Worm (Caenorhabditis elegans) whole organism, late embryonic: ENCODE measurements around the gene skr-14.
A peak's percentile ranks its signal among the peaks of the same experiment; 100 is the strongest.

Experiments
- C08G9.2 ChIP-seq: sonication (generic microtip); optimal IDR thresholded peaks from 2 replicates; lab custom pipeline; 2016; ENCODE audit warnings: mild to moderate bottlenecking, missing genetic modification characterization, moderate library complexity, missing compliant biosample characterization
- K02D7.2 ChIP-seq: sonication (generic microtip); optimal IDR thresholded peaks from 2 replicates; lab custom pipeline; 2017; ENCODE audit warnings: mild to moderate bottlenecking, missing genetic modification characterization, missing compliant biosample characterization
- T23F11.4 ChIP-seq: fragments of 200-800 bp; sonication (Bioruptor generic); optimal IDR thresholded peaks from 2 replicates; lab custom pipeline; 2018; ENCODE audit warnings: mild to moderate bottlenecking, missing genetic modification characterization, missing compliant biosample characterization
- ama-1 ChIP-seq: fragments of 150-350 bp; optimal IDR thresholded peaks from 2 replicates; lab custom pipeline; 2014
- ceh-14 ChIP-seq: sonication (generic microtip); optimal IDR thresholded peaks from 2 replicates; lab custom pipeline; 2016; ENCODE audit warnings: missing genotype, missing genetic modification characterization, missing compliant biosample characterization
- ceh-30 ChIP-seq: fragments of 150-350 bp; optimal IDR thresholded peaks from 2 replicates; lab custom pipeline; 2014; ENCODE audit warnings: missing biosample characterization, missing genetic modification characterization
- ceh-31 ChIP-seq: sonication (generic microtip); optimal IDR thresholded peaks from 2 replicates; lab custom pipeline; 2016; ENCODE audit warnings: missing genetic modification characterization, missing compliant biosample characterization
- ceh-48 ChIP-seq: sonication (generic microtip); optimal IDR thresholded peaks from 2 replicates; lab custom pipeline; 2016; ENCODE audit warnings: missing genetic modification characterization, inconsistent platforms, missing compliant biosample characterization
- ceh-9 ChIP-seq: sonication (generic microtip); optimal IDR thresholded peaks from 2 replicates; lab custom pipeline; 2016; ENCODE audit warnings: mild to moderate bottlenecking, missing genetic modification characterization, inconsistent platforms, missing compliant biosample characterization
- elt-2 ChIP-seq: sonication (generic microtip); optimal IDR thresholded peaks from 2 replicates; lab custom pipeline; 2016; ENCODE audit warnings: missing genetic modification reagents, missing genetic modification characterization, missing compliant biosample characterization
- elt-4 ChIP-seq: sonication (generic microtip); optimal IDR thresholded peaks from 2 replicates; lab custom pipeline; 2016; ENCODE audit warnings: missing genetic modification characterization, missing compliant biosample characterization
- ets-4 ChIP-seq: sonication (generic microtip); optimal IDR thresholded peaks from 2 replicates; lab custom pipeline; 2016; ENCODE audit warnings: missing genetic modification characterization, missing compliant biosample characterization
- eyg-1 ChIP-seq: sonication (generic microtip); optimal IDR thresholded peaks from 2 replicates; lab custom pipeline; 2016; ENCODE audit warnings: missing genotype, missing genetic modification characterization, missing compliant biosample characterization
- fkh-6 ChIP-seq: sonication (generic microtip); optimal IDR thresholded peaks from 2 replicates; lab custom pipeline; 2016; ENCODE audit warnings: missing genetic modification characterization, missing compliant biosample characterization
- hlh-13 ChIP-seq: fragments of 200-800 bp; sonication (Bioruptor generic); optimal IDR thresholded peaks from 2 replicates; lab custom pipeline; 2018; ENCODE audit warnings: mild to moderate bottlenecking, missing genetic modification characterization, missing compliant biosample characterization
- hlh-6 ChIP-seq: sonication (generic microtip); optimal IDR thresholded peaks from 2 replicates; lab custom pipeline; 2016; ENCODE audit warnings: missing genotype, missing genetic modification characterization, missing compliant biosample characterization
- mec-3 ChIP-seq: sonication (generic microtip); optimal IDR thresholded peaks from 2 replicates; lab custom pipeline; 2016; ENCODE audit warnings: borderline replicate concordance, missing genetic modification characterization, missing compliant biosample characterization
- nfya-1 ChIP-seq: sonication (generic microtip); optimal IDR thresholded peaks from 2 replicates; lab custom pipeline; 2017; ENCODE audit warnings: missing genetic modification characterization, mild to moderate bottlenecking, missing compliant biosample characterization, antibody characterized with exemption, moderate library complexity
- nhr-11 ChIP-seq: fragments of 150-350 bp; optimal IDR thresholded peaks from 2 replicates; lab custom pipeline; 2014; ENCODE audit warnings: missing biosample characterization, missing genetic modification characterization
- nhr-232 ChIP-seq: sonication (generic microtip); optimal IDR thresholded peaks from 2 replicates; lab custom pipeline; 2016; ENCODE audit warnings: missing genetic modification characterization, missing compliant biosample characterization
- pat-9 ChIP-seq: fragments of 200-800 bp; sonication (Bioruptor generic); optimal IDR thresholded peaks from 2 replicates; lab custom pipeline; 2018; ENCODE audit warnings: mild to moderate bottlenecking, missing genetic modification characterization, moderate library complexity, missing compliant biosample characterization
- pax-1 ChIP-seq: fragments of 150-350 bp; optimal IDR thresholded peaks from 2 replicates; lab custom pipeline; 2014; ENCODE audit warnings: missing biosample characterization, missing genetic modification characterization
- pha-2 ChIP-seq: sonication (generic microtip); optimal IDR thresholded peaks from 2 replicates; lab custom pipeline; 2017; ENCODE audit warnings: mild to moderate bottlenecking, missing genetic modification characterization, missing compliant biosample characterization
- pha-4 ChIP-seq: fragments of 150-350 bp; optimal IDR thresholded peaks from 2 replicates; lab custom pipeline; 2018; ENCODE audit warnings: missing biosample characterization, missing genetic modification reagents, missing genetic modification characterization
- pros-1 ChIP-seq: fragments of 150-350 bp; optimal IDR thresholded peaks from 2 replicates; lab custom pipeline; 2014; ENCODE audit warnings: missing biosample characterization, missing genetic modification reagents, missing genetic modification characterization
- rnt-1 ChIP-seq: sonication (generic microtip); optimal IDR thresholded peaks from 2 replicates; lab custom pipeline; 2016; ENCODE audit warnings: missing genetic modification characterization, missing compliant biosample characterization
- sox-2 ChIP-seq: fragments of 200-800 bp; sonication (Bioruptor generic); IDR thresholded peaks from 2 replicates; pipeline ENCODE4 v1.3.6; 2022; ENCODE audit warnings: missing genetic modification reagents, missing genetic modification characterization, missing compliant biosample characterization
- sox-4 ChIP-seq: sonication (generic microtip); optimal IDR thresholded peaks from 2 replicates; lab custom pipeline; 2017; ENCODE audit warnings: mild to moderate bottlenecking, missing genetic modification characterization, inconsistent platforms, missing compliant biosample characterization
- unc-42 ChIP-seq: sonication (generic microtip); optimal IDR thresholded peaks from 2 replicates; lab custom pipeline; 2016; ENCODE audit warnings: missing genotype, missing genetic modification characterization, missing compliant biosample characterization
- unc-55 ChIP-seq: sonication (generic microtip); optimal IDR thresholded peaks from 2 replicates; lab custom pipeline; 2017; ENCODE audit warnings: missing biosample characterization, missing genetic modification reagents, missing genetic modification characterization
- zip-5 ChIP-seq: sonication (generic microtip); optimal IDR thresholded peaks from 2 replicates; lab custom pipeline; 2016; ENCODE audit warnings: missing genetic modification characterization, missing compliant biosample characterization
- ztf-16 ChIP-seq: sonication (generic microtip); optimal IDR thresholded peaks from 2 replicates; lab custom pipeline; 2017; ENCODE audit warnings: missing genetic modification characterization, missing compliant biosample characterization

Gene skr-14

ce11 chrV:4377622-4378021 lies 43.8 kb downstream of the skr-14 start, which contains the start of gene F32D1.8:
TSS of gene F32D1.8 (minus strand) at chrV:4377722.
- TF ChIP-seq ceh-30 (tag; lab: Kevin White, UChicago) = no peak
- no peak for TF ChIP-seq T23F11.4 (GFP tag; lab: Kevin White, UChicago)
- TF ChIP-seq rnt-1 (tag; lab: Kevin White, UChicago) = no peak
- TF ChIP-seq hlh-6 (tag; lab: Kevin White, UChicago) = no peak
- no peak for TF ChIP-seq nfya-1 (tag; lab: Kevin White, UChicago)

DNA sequence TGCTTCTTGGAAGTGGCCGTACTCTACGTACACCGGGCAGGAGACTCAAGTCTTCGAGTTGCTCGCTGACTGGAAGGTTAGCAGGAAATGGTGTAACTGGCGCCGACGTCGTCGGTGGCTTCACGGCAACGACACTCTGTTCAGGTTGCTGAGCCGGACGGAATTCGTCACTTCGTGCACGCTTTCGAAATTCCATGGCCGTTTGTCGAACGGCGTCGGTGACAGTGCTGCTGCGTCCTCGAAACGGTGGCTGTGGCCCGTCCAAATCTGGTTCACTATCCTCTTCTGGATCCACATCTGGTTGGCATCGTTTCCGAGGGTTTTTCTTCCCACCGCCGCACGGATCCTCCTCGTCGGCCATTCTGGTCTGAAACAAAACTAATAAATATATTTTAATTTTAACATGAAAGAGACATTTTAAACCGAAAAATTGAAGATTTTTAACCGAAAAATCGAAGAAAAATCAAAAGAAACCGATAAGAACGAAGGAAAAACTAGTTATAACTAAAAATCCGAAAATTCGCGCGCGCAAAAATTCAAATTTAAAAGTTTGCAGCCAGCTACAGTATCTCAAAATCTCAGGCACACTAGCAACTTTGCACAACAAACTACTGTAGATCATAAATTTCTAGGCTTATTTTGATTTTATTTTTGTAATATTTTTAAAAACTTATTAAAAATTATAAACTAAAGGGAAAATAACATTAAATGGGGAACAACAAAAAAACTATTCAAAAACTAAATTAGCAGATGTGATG lies 45.4 kb downstream of the skr-14 start, which contains the start of gene F32D1.7:
TSS of gene F32D1.7 (minus strand) at position 367 of the 758 bp plus-strand sequence.
- no peak for TF ChIP-seq sox-2 (GFP tag; lab: Robert Waterston, UW)
- TF ChIP-seq unc-55 = no peak
- TF ChIP-seq pha-4 = no peak
- no peak for TF ChIP-seq ztf-16
- TF ChIP-seq hlh-13 (GFP tag; lab: Kevin White, UChicago) = no peak
- no peak for TF ChIP-seq pat-9 (tag; lab: Kevin White, UChicago)
- no peak for TF ChIP-seq mec-3 (tag; lab: Kevin White, UChicago)
- TF ChIP-seq elt-2 (tag; lab: Kevin White, UChicago) = no peak
- TF ChIP-seq pros-1 (tag; lab: Kevin White, UChicago) = no peak
- TF ChIP-seq nhr-232 (tag; lab: Kevin White, UChicago) = no peak
- TF ChIP-seq ceh-48 (tag; lab: Kevin White, UChicago) = no peak

- no peak for TF ChIP-seq ets-4
These were observed 46.8 kb downstream of the skr-14 start, which contains the start of gene neg-1 for ce11 chrV:4374625-4375024. TSS of gene neg-1 (minus strand) at chrV:4374874.

- TF ChIP-seq sox-4 (tag; lab: Kevin White, UChicago) = no peak
- no peak for TF ChIP-seq pha-2 (tag; lab: Kevin White, UChicago)
- no peak for TF ChIP-seq unc-55
- no peak for TF ChIP-seq eyg-1 (tag; lab: Kevin White, UChicago)
- TF ChIP-seq pax-1 (tag; lab: Kevin White, UChicago) = no peak
- no peak for TF ChIP-seq zip-5 (tag; lab: Kevin White, UChicago)
- TF ChIP-seq K02D7.2 (tag; lab: Kevin White, UChicago) = no peak
- TF ChIP-seq, all 69 proteins: peak for 0
These were observed 47.7 kb downstream of the skr-14 start for ce11 chrV:4373656-4374055.

DNA sequence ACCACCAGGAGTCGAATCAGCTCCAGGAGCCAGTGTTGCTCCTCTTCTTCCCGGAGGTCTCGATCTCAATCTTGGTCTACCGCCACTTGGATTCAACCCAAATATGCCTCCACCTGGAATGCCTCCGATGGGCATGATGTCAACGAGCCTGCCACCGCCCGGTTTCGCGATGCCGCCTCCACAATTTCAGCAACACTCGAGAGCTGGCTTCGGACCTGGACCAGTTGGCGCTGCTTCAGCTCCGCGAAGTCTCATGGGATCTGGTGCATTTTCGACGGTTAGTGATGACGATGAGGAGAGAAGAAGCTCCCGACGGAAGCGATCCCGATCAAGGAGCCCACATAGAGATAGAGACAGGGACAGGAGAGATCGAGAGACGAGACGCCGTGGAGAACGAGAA lies 48.4 kb downstream of the skr-14 start:
- no peak for TF ChIP-seq ceh-14 (tag; lab: Kevin White, UChicago)
- TF ChIP-seq ama-1 (lab: Kevin White, UChicago) = no peak
- no peak for TF ChIP-seq elt-4 (tag; lab: Kevin White, UChicago)
- TF ChIP-seq rnt-1 (tag; lab: Kevin White, UChicago) = no peak
- TF ChIP-seq C08G9.2 (tag; lab: Kevin White, UChicago) = peak; percentile 49
- TF ChIP-seq fkh-6 (tag; lab: Kevin White, UChicago) = peak; percentile 6
- TF ChIP-seq hlh-6 (tag; lab: Kevin White, UChicago) = no peak

ce11 chrV:4371309-4371933 lies 50.0 kb downstream of the skr-14 start, which contains the start of the genes gmpr-1 and fipp-1:
TSS of gene gmpr-1 (minus strand) at chrV:4371383.
TSS of gene fipp-1 (plus strand) at chrV:4371807.
- TF ChIP-seq ceh-14 (tag; lab: Kevin White, UChicago) = peak; percentile 22
- TF ChIP-seq elt-2 (tag; lab: Kevin White, UChicago) = peak; percentile 32
- TF ChIP-seq ceh-31 (tag; lab: Kevin White, UChicago) = peak; percentile 12
- peak; percentile 29 for TF ChIP-seq nfya-1 (tag; lab: Kevin White, UChicago)
- TF ChIP-seq unc-55 = no peak
- no peak for TF ChIP-seq sox-2 (GFP tag; lab: Robert Waterston, UW)
- peak; percentile 43 for TF ChIP-seq unc-42 (tag; lab: Kevin White, UChicago)
- no peak for TF ChIP-seq pat-9 (tag; lab: Kevin White, UChicago)
- TF ChIP-seq ceh-9 (tag; lab: Kevin White, UChicago) = no peak
- TF ChIP-seq nhr-11 (tag; lab: Kevin White, UChicago) = no peak
- no peak for TF ChIP-seq ztf-16
- TF ChIP-seq, all 69 proteins: peak for 5
